Worm (Caenorhabditis elegans): ENCODE results near the gene Y77E11A.12.

The Y77E11A.12 gene

ce11 chrIV:1454194-1454593, 20.7 kb downstream of the Y77E11A.12 start:
- TF ChIP-seq lsy-2 (tag; optimal IDR thresholded peaks at IDR 0.05) (peak in 1 of 2 experiments; percentile 40), nhr-21 (tag; optimal IDR thresholded peaks at IDR 0.05) (no peak), unc-62 (GFP tag; optimal IDR thresholded peaks at IDR 0.05) (no peak), gmeb-1 (tag; optimal IDR thresholded peaks at IDR 0.05) (peak; percentile 61), skn-1 (tag; optimal IDR thresholded peaks at IDR 0.05) (peak; percentile 37), ceh-16 (tag; optimal IDR thresholded peaks at IDR 0.05) (no peak), elt-1 (tag; optimal IDR thresholded peaks at IDR 0.05) (no peak), nhr-6 (tag; optimal IDR thresholded peaks at IDR 0.05) (peak; percentile 15), nhr-25 (tag; optimal IDR thresholded peaks at IDR 0.05) (peak; percentile 62), ceh-82 (tag; optimal IDR thresholded peaks at IDR 0.05) (no peak), fos-1 (tag; optimal IDR thresholded peaks at IDR 0.05) (peak; percentile 70), C34F6.9 (tag; optimal IDR thresholded peaks at IDR 0.05) (no peak), sma-3 (GFP tag; optimal IDR thresholded peaks at IDR 0.05) (peak; percentile 74), mab-5 (tag; optimal IDR thresholded peaks at IDR 0.05) (no peak), ama-1 (optimal IDR thresholded peaks at IDR 0.05) (no peak), nhr-129 (tag; optimal IDR thresholded peaks at IDR 0.05) (peak; percentile 41), ztf-1 (GFP tag; conservative IDR thresholded peaks at IDR 0.05) (no peak), mdl-1 (tag; optimal IDR thresholded peaks at IDR 0.05) (peak in 1 of 2 experiments; percentile 12), zag-1 (tag; optimal IDR thresholded peaks at IDR 0.05) (no peak), nhr-10 (tag; optimal IDR thresholded peaks at IDR 0.05) (no peak), lin-39 (tag; optimal IDR thresholded peaks at IDR 0.05) (no peak), unc-39 (tag; optimal IDR thresholded peaks at IDR 0.05) (no peak), sma-9 (GFP tag; optimal IDR thresholded peaks at IDR 0.05) (peak; percentile 82), sma-9 (tag; optimal IDR thresholded peaks at IDR 0.05) (no peak), F13H6.1 (tag; optimal IDR thresholded peaks at IDR 0.05) (peak; percentile 46), nhr-23 (tag; optimal IDR thresholded peaks at IDR 0.05) (no peak), ztf-4 (tag; optimal IDR thresholded peaks at IDR 0.05) (no peak), alr-1 (tag; optimal IDR thresholded peaks at IDR 0.05) (no peak), mbf-1 (tag; optimal IDR thresholded peaks at IDR 0.05) (no peak), nhr-11 (tag; optimal IDR thresholded peaks at IDR 0.05) (no peak), dmd-4 (tag; optimal IDR thresholded peaks at IDR 0.05) (no peak), crh-2 (tag; optimal IDR thresholded peaks at IDR 0.05) (peak; percentile 93)

DNA sequence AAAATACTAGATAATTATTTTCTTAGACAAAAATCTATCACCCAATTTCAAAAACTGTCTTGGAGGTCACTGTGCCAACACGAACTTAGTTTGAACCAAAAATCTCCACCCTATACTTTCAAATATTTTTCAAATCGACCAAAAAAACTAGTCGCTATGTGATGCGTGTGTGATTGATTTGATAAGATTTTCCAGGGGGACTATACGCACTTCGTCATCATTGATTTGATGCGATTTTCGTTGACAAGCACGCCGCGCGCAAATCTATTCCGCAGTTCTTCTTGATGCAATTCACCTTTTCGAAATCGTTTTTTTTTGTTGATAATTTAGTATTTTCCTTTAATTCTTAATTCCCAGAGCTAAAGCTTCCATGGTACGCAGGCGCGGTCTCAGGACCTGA, 21.5 kb downstream of the Y77E11A.12 start:
- TF ChIP-seq peb-1 (tag; optimal IDR thresholded peaks at IDR 0.05) (no peak), nhr-23 (tag; optimal IDR thresholded peaks at IDR 0.05) (no peak), elt-1 (tag; optimal IDR thresholded peaks at IDR 0.05) (no peak), nhr-25 (tag; optimal IDR thresholded peaks at IDR 0.05) (peak; percentile 1), sma-3 (GFP tag; optimal IDR thresholded peaks at IDR 0.05) (peak; percentile 17), alr-1 (tag; optimal IDR thresholded peaks at IDR 0.05) (no peak), nhr-6 (tag; optimal IDR thresholded peaks at IDR 0.05) (no peak), unc-62 (GFP tag; optimal IDR thresholded peaks at IDR 0.05) (no peak), fos-1 (tag; optimal IDR thresholded peaks at IDR 0.05) (peak; percentile 8), ztf-11 (tag; optimal IDR thresholded peaks at IDR 0.05) (no peak)

DNA sequence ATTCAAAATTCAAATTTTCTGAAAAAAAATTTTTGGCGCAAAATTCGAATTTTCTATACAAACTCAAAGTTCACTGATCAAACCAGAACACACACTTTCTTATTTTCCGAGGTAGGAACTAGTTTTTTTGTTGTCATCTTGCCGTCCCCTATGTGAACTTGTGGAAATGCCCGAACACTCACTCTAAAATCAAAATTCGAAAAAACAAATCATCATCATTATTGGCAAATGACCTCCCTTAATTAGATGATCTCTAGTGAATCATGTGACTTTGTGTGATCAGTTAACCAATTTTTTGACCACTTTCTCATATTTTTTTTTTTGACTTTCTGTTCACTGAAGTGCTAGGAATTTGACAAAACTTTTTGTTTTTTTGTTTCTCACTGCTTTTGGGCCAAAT, 22.4 kb downstream of the Y77E11A.12 start:
- TF ChIP-seq nhr-25 (tag; optimal IDR thresholded peaks at IDR 0.05): peak; percentile 31
- no peak for TF ChIP-seq crh-2 (tag; optimal IDR thresholded peaks at IDR 0.05)
- no peak for TF ChIP-seq dmd-4 (tag; optimal IDR thresholded peaks at IDR 0.05)
- no peak for TF ChIP-seq unc-55 (GFP tag; optimal IDR thresholded peaks at IDR 0.05)
- no peak for TF ChIP-seq snpc-4 (tag; optimal IDR thresholded peaks at IDR 0.05)
- TF ChIP-seq elt-1 (tag; optimal IDR thresholded peaks at IDR 0.05): no peak
- no peak for TF ChIP-seq elt-3 (tag; optimal IDR thresholded peaks at IDR 0.05)
- peak; percentile 9 for TF ChIP-seq sma-3 (GFP tag; optimal IDR thresholded peaks at IDR 0.05)

DNA sequence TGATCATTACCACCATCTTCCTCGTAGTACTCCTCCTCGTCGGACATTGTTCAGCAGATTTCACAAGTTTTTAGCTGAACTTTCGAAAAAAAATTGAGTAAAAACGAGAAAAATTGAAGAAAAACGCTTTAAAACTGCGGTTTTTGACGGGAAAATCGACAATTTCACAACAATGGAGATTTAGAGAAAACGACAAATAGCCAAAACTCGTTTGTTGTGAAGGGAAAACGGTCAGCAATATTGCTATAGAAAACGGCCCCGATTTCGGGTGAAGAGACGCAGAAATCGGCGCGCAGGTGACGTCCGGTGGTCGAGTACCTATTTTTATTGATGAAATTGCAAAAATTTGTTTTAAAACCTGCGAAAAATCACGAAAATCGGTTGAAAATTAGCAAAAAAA, 29.0 kb downstream of the Y77E11A.12 start, which contains the start of gene clp-7:
clp-7 (minus strand) TSS at position 47 of the 400 bp plus-strand sequence.
- TF ChIP-seq peb-1 (tag; optimal IDR thresholded peaks at IDR 0.05) (no peak), unc-62 (GFP tag; optimal IDR thresholded peaks at IDR 0.05) (no peak), nhr-25 (tag; optimal IDR thresholded peaks at IDR 0.05) (peak; percentile 24)
